Worm (Caenorhabditis elegans) whole organism, L3 larva: ENCODE results near the gene F46B6.13.

Experiments
- R02D3.7 ChIP-seq: fragments of 150-350 bp; optimal IDR thresholded peaks from 2 replicates; lab custom pipeline; 2014; ENCODE audit warnings: missing biosample characterization, missing genetic modification characterization
- ZK546.5 ChIP-seq: sonication (generic microtip); optimal IDR thresholded peaks from 2 replicates; lab custom pipeline; 2017; ENCODE audit warnings: missing biosample characterization, missing genetic modification characterization
- ceh-16 ChIP-seq: sonication (generic microtip); optimal IDR thresholded peaks from 2 replicates; lab custom pipeline; 2017; ENCODE audit warnings: missing biosample characterization, missing genetic modification characterization
- ceh-28 ChIP-seq: fragments of 150-350 bp; optimal IDR thresholded peaks from 2 replicates; lab custom pipeline; 2014; ENCODE audit warnings: missing biosample characterization, missing genetic modification reagents, missing genetic modification characterization
- egl-27 ChIP-seq: sonication (generic microtip); optimal IDR thresholded peaks from 4 replicates; lab custom pipeline; 2017; ENCODE audit warnings: missing biosample characterization, missing genetic modification reagents, missing genetic modification characterization
- elt-2 ChIP-seq: sonication (generic microtip); optimal IDR thresholded peaks from 2 replicates; lab custom pipeline; 2016; ENCODE audit warnings: missing genetic modification reagents, mild to moderate bottlenecking, missing genetic modification characterization, missing compliant biosample characterization
- eor-1 ChIP-seq, 2 experiments: fragments of 150-350 bp; optimal IDR thresholded peaks; 2 replicates each; lab custom pipeline; 2014 to 2018; ENCODE audit warnings: missing biosample characterization in 2 of 2, missing genetic modification characterization in 2 of 2
- fkh-10 ChIP-seq: sonication (generic microtip); optimal IDR thresholded peaks from 2 replicates; lab custom pipeline; 2017; ENCODE audit warnings: missing biosample characterization, missing genetic modification reagents, missing genetic modification characterization
- fkh-2 ChIP-seq: fragments of 150-350 bp; optimal IDR thresholded peaks from 2 replicates; lab custom pipeline; 2014; ENCODE audit warnings: missing biosample characterization, missing genetic modification reagents, missing genetic modification characterization
- fos-1 ChIP-seq: fragments of 150-350 bp; optimal IDR thresholded peaks from 2 replicates; lab custom pipeline; 2014; ENCODE audit warnings: missing biosample characterization, missing genetic modification characterization
- jun-1 ChIP-seq: fragments of 150-350 bp; optimal IDR thresholded peaks from 2 replicates; lab custom pipeline; 2014; ENCODE audit warnings: missing biosample characterization, missing genetic modification reagents, missing genetic modification characterization
- lsy-12 ChIP-seq: sonication (generic microtip); optimal IDR thresholded peaks from 2 replicates; lab custom pipeline; 2016; ENCODE audit warnings: mild to moderate bottlenecking, missing genetic modification characterization, missing compliant biosample characterization
- mdl-1 ChIP-seq: fragments of 150-350 bp; optimal IDR thresholded peaks from 2 replicates; lab custom pipeline; 2014; ENCODE audit warnings: missing biosample characterization, missing genetic modification characterization
- mml-1 ChIP-seq: fragments of 150-350 bp; sonication (generic microtip); optimal IDR thresholded peaks from 3 replicates; lab custom pipeline; 2014; ENCODE audit warnings: missing biosample characterization, missing genetic modification characterization
- nfya-1 ChIP-seq: sonication (generic microtip); optimal IDR thresholded peaks from 2 replicates; lab custom pipeline; 2017; ENCODE audit warnings: missing genetic modification characterization, mild to moderate bottlenecking, missing compliant biosample characterization, antibody characterized with exemption, moderate library complexity; ENCODE audit not compliant: insufficient read depth
- nhr-11 ChIP-seq: fragments of 150-350 bp; optimal IDR thresholded peaks from 2 replicates; lab custom pipeline; 2014; ENCODE audit warnings: missing biosample characterization, missing genetic modification characterization
- nhr-12 ChIP-seq: fragments of 150-350 bp; optimal IDR thresholded peaks from 2 replicates; lab custom pipeline; 2014; ENCODE audit warnings: missing biosample characterization, missing genetic modification characterization
- nhr-23 ChIP-seq: fragments of 150-350 bp; optimal IDR thresholded peaks from 2 replicates; lab custom pipeline; 2014; ENCODE audit warnings: missing biosample characterization, missing genetic modification reagents, missing genetic modification characterization
- nhr-237 ChIP-seq: fragments of 150-350 bp; optimal IDR thresholded peaks from 2 replicates; lab custom pipeline; 2014; ENCODE audit warnings: missing biosample characterization, missing genetic modification characterization
- nhr-25 ChIP-seq: sonication (generic microtip); optimal IDR thresholded peaks from 2 replicates; lab custom pipeline; 2017; ENCODE audit warnings: missing biosample characterization, missing genetic modification characterization
- nhr-67 ChIP-seq: fragments of 150-350 bp; optimal IDR thresholded peaks from 2 replicates; lab custom pipeline; 2014; ENCODE audit warnings: missing biosample characterization, missing genetic modification characterization
- nhr-77 ChIP-seq: fragments of 150-350 bp; optimal IDR thresholded peaks from 2 replicates; lab custom pipeline; 2014; ENCODE audit warnings: missing biosample characterization, missing genetic modification characterization
- pha-4 ChIP-seq: fragments of 150-350 bp; optimal IDR thresholded peaks from 2 replicates; lab custom pipeline; 2014; ENCODE audit warnings: missing biosample characterization, missing genetic modification reagents, missing genetic modification characterization
- sea-2 ChIP-seq: fragments of 150-350 bp; sonication (generic microtip); optimal IDR thresholded peaks from 4 replicates; lab custom pipeline; 2014; ENCODE audit warnings: missing biosample characterization, missing genetic modification reagents, missing genetic modification characterization
- skn-1 ChIP-seq: fragments of 150-350 bp; optimal IDR thresholded peaks from 2 replicates; lab custom pipeline; 2014; ENCODE audit warnings: missing biosample characterization, missing genetic modification characterization
- snpc-4 ChIP-seq: fragments of 150-350 bp; optimal IDR thresholded peaks from 2 replicates; lab custom pipeline; 2014; ENCODE audit warnings: missing biosample characterization, missing genetic modification characterization
- unc-39 ChIP-seq: sonication (generic microtip); optimal IDR thresholded peaks from 4 replicates; lab custom pipeline; 2017; ENCODE audit warnings: missing biosample characterization, missing genetic modification characterization
- unc-62 ChIP-seq: fragments of 150-350 bp; sonication (generic microtip); optimal IDR thresholded peaks from 4 replicates; lab custom pipeline; 2014; ENCODE audit warnings: missing biosample characterization, missing genetic modification reagents, missing genetic modification characterization
- zag-1 ChIP-seq: fragments of 150-350 bp; optimal IDR thresholded peaks from 2 replicates; lab custom pipeline; 2014; ENCODE audit warnings: missing biosample characterization, missing genetic modification characterization
- ztf-4 ChIP-seq: fragments of 150-350 bp; optimal IDR thresholded peaks from 2 replicates; lab custom pipeline; 2014; ENCODE audit warnings: missing biosample characterization, missing genetic modification characterization

F46B6.13 gene

ce11 chrV:9768828-9769778, 29.9 kb downstream of the F46B6.13 start, which contains the start of gene unc-42:
Gene unc-42 (minus strand): TSS chrV:9769391.
- TF ChIP-seq snpc-4 (tag; lab: Kevin White, UChicago) (no peak), fkh-10 (peak; percentile 56), nfya-1 (tag; lab: Kevin White, UChicago) (peak; percentile 61), lsy-12 (tag; lab: Kevin White, UChicago) (no peak)
- TF ChIP-seq, all 47 proteins: peak for 2

- peak; percentile 24 for TF ChIP-seq fkh-10
- no peak for TF ChIP-seq fos-1 (tag; lab: Kevin White, UChicago)
Measured at ce11 chrV:9767941-9768340, 31.0 kb downstream of the F46B6.13 start.

DNA sequence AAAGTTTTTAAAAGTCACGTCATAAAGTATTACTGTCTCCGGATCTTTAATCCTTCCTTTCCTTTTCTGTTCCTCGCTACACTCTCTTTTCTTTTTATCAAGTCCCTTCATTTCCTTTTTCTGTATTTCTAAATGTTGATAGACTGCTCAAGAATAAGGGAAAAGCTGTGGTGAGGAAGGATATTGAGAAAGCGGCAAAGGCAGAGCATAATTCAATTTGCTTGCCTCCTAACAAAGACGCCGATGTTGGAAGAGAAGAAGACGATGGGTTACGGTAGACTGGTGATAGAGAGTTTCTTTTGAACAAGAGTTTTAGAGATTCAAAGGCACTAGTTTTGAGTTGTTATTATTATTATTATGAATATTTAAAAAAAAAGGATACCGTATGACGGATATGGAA, 33.4 kb downstream of the F46B6.13 start:
- TF ChIP-seq fkh-10 (peak; percentile 99), nhr-77 (tag; lab: Kevin White, UChicago) (no peak), nfya-1 (tag; lab: Kevin White, UChicago) (peak; percentile 64)
- TF ChIP-seq, all 47 proteins: peak for 2

- TF ChIP-seq unc-62 (GFP tag; lab: Kevin White, UChicago) (no peak), mml-1 (tag; lab: Kevin White, UChicago) (no peak), sea-2 (GFP tag; lab: Kevin White, UChicago) (no peak), snpc-4 (tag; lab: Kevin White, UChicago) (no peak), ZK546.5 (tag; lab: Kevin White, UChicago) (no peak), jun-1 (no peak), skn-1 (tag; lab: Kevin White, UChicago) (no peak), unc-39 (tag; lab: Kevin White, UChicago) (no peak), egl-27 (no peak), nhr-11 (tag; lab: Kevin White, UChicago) (no peak)
Measured at ce11 chrV:9764552-9764951, 34.4 kb downstream of the F46B6.13 start.

- TF ChIP-seq egl-27 (no peak), fkh-2 (tag; lab: Kevin White, UChicago) (no peak), ceh-16 (tag; lab: Kevin White, UChicago) (no peak), mdl-1 (tag; lab: Kevin White, UChicago) (no peak), R02D3.7 (no peak), nhr-11 (tag; lab: Kevin White, UChicago) (no peak), zag-1 (tag; lab: Kevin White, UChicago) (no peak), ceh-28 (tag; lab: Kevin White, UChicago) (no peak), eor-1 (tag; optimal IDR thresholded peaks at IDR 0.05; lab: Kevin White, UChicago) (no peak), nhr-237 (no peak), elt-2 (tag; lab: Kevin White, UChicago) (no peak), mml-1 (tag; lab: Kevin White, UChicago) (no peak), fkh-10 (no peak), nhr-12 (tag; lab: Kevin White, UChicago) (no peak), pha-4 (tag; lab: Kevin White, UChicago) (no peak), nfya-1 (tag; lab: Kevin White, UChicago) (no peak), ztf-4 (tag; lab: Kevin White, UChicago) (no peak)
- TF ChIP-seq, all 47 proteins: peak for 0
Measured at ce11 chrV:9763759-9764158, 35.2 kb downstream of the F46B6.13 start.

ce11 chrV:9758437-9758836, 40.5 kb downstream of the F46B6.13 start:
- TF ChIP-seq nhr-23 (tag; lab: Kevin White, UChicago) (peak; percentile 25), elt-2 (tag; lab: Kevin White, UChicago) (no peak)

DNA sequence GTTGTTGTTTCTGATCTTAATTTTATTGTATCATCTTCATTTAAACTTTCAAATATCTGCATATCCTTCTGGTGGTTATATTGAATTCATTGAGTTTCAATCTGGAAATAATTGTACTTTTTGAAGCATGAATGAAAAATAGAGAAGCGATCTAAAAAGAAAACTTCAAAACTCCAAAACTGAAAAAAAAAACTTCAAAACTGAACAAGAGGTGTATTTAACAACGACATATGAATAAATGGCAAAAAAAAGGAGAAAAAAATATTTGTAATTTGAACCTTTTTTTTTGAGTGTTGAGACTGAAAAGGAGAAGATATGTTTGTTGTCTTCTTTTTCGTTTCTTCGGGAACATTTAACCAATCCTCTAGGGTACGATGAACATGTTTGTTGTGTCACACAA, 41.1 kb downstream of the F46B6.13 start, which contains the start of gene F58E6.11:
Gene F58E6.11, minus strand, starts transcription at position 101 of the 400 bp plus-strand sequence.
- TF ChIP-seq nhr-25 (tag; lab: Kevin White, UChicago) (no peak), nhr-67 (tag; lab: Kevin White, UChicago) (no peak)
